Fruit fly (Drosophila melanogaster) S2 (cell line): ENCODE data around the gene CG11839.

Experiments
- CG8478 ChIP-seq: fragments of >200 bp; optimal IDR thresholded peaks from 2 replicates; lab custom pipeline; 2018
- CTCF ChIP-seq, 2 experiments: fragments of >200 bp; optimal IDR thresholded peaks; 2 replicates each; lab custom pipeline; 2018

DNA sequence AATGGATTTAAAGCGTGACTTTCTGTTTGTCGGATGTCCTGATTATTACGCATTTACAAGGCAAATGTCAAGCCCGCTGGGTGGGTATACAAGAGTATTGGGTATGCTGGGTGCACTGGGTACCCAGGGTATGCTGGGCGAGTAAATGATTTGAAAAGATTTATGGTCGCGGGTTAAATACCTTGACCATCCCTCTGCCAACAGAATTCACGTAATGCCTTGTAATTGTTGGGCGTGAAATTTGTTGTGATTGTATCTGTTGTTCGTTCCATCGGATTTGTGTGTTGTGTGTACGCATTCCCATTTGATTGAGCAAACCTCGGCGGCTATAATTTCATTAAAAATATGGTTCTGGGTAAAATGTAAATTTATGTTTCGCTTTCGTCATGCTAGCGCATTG, 8.9 kb downstream of the CG11839 start:
- TF ChIP-seq CTCF (optimal IDR thresholded peaks at IDR 0.05; lab: Kevin White, UChicago): no peak
- no peak for TF ChIP-seq CG8478 (lab: Kevin White, UChicago)
